Worm (Caenorhabditis elegans) whole organism, L1 larva: ENCODE data around the gene F57B9.3.

Experiments used
- C16A3.4 ChIP-seq: fragments of 150-350 bp; optimal IDR thresholded peaks from 2 replicates; lab custom pipeline; 2014; ENCODE audit warnings: missing biosample characterization, missing genetic modification characterization
- lin-15B ChIP-seq: fragments of 150-350 bp; sonication (generic microtip); optimal IDR thresholded peaks from 3 replicates; lab custom pipeline; 2014; ENCODE audit warnings: missing biosample characterization, missing genetic modification characterization

DNA sequence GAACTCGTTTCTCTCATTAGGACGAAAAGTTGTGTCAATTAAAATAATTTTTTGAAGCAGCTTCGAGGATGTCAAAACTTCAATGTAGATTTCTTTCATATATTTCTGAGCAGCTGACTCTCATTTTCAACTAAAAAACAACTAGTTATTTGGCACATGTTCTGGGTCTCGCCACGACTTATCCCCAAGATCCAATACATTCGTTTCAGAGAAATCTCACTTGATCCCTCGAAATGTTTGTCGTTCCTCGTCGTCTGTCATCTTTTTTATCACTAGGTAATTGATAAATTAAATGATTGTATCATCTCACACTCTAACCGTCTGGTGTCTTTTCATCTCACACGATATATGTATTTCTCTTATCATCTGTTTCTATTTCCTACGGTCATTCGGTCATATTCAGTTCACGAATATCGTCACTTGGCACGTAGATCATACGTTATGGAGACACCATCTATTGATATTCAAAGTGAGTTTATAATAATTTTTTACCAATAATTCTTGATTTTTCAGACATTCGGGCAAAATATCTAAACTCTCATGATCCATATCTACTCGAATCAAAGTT is 22.4 kb downstream of the F57B9.3 start, which contains the start of the genes rpn-6.1 and F57B9.1:
- TF ChIP-seq C16A3.4 (tag; lab: Kevin White, UChicago) (no peak), lin-15B (no peak)
